Worm (Caenorhabditis elegans) whole organism, L4 larva: ENCODE measurements around the gene irld-6.
A peak's percentile ranks its signal among the peaks of the same experiment; 100 is the strongest.

Source experiments
- F26F4.8 ChIP-seq: fragments of 200-800 bp; sonication (Bioruptor generic); conservative IDR thresholded peaks from 2 replicates; pipeline ENCODE4 v1.3.6; 2022; ENCODE audit warnings: missing genetic modification characterization, missing compliant biosample characterization
- F37D6.2 ChIP-seq: sonication (generic microtip); optimal IDR thresholded peaks from 2 replicates; lab custom pipeline; 2016; ENCODE audit warnings: mild to moderate bottlenecking, missing genetic modification characterization, missing compliant biosample characterization
- F44E2.7 ChIP-seq: fragments of 200-800 bp; sonication (Bioruptor generic); IDR thresholded peaks from 2 replicates; pipeline ENCODE4 v2.1.2; 2022; ENCODE audit warnings: missing genetic modification characterization, missing compliant biosample characterization
- F49E8.2 ChIP-seq: sonication (generic microtip); optimal IDR thresholded peaks from 2 replicates; lab custom pipeline; 2016; ENCODE audit warnings: missing compliant biosample characterization, mild to moderate bottlenecking, missing genetic modification characterization, borderline replicate concordance
- Y5F2A.4 ChIP-seq: fragments of 200-800 bp; sonication (Bioruptor generic); optimal IDR thresholded peaks from 2 replicates; lab custom pipeline; 2018; ENCODE audit warnings: mild to moderate bottlenecking, missing genetic modification characterization, missing compliant biosample characterization
- ceh-20 ChIP-seq: fragments of 200-800 bp; sonication (Bioruptor generic); IDR thresholded peaks from 2 replicates; pipeline ENCODE4 v1.3.6; 2022; ENCODE audit warnings: missing genetic modification reagents, missing genetic modification characterization, missing compliant biosample characterization
- ceh-28 ChIP-seq: fragments of 150-350 bp; optimal IDR thresholded peaks from 2 replicates; lab custom pipeline; 2014; ENCODE audit warnings: missing biosample characterization, missing genetic modification reagents, missing genetic modification characterization
- ceh-32 ChIP-seq: sonication (generic microtip); optimal IDR thresholded peaks from 2 replicates; lab custom pipeline; 2016; ENCODE audit warnings: mild to moderate bottlenecking, missing genetic modification characterization, missing compliant biosample characterization; ENCODE audit not compliant: poor library complexity
- dmd-8 ChIP-seq: fragments of 200-800 bp; sonication (Bioruptor generic); IDR thresholded peaks from 2 replicates; pipeline ENCODE4 v1.3.6; 2022; ENCODE audit warnings: missing genetic modification characterization, missing compliant biosample characterization
- dmd-9 ChIP-seq: fragments of 200-800 bp; sonication (Bioruptor generic); IDR thresholded peaks from 2 replicates; pipeline ENCODE4 v1.3.6; 2022; ENCODE audit warnings: missing genetic modification reagents, missing genetic modification characterization, missing compliant biosample characterization
- duxl-1 ChIP-seq: sonication (generic microtip); optimal IDR thresholded peaks from 2 replicates; lab custom pipeline; 2016; ENCODE audit warnings: mild to moderate bottlenecking, missing genetic modification characterization, moderate library complexity, missing compliant biosample characterization; ENCODE audit not compliant: poor library complexity
- egl-43 ChIP-seq: fragments of 200-800 bp; sonication (Bioruptor generic); IDR thresholded peaks from 2 replicates; pipeline ENCODE4 v1.3.6; 2022; ENCODE audit warnings: missing genetic modification reagents, missing genetic modification characterization, missing compliant biosample characterization
- gei-8 ChIP-seq: fragments of 200-800 bp; sonication (Bioruptor generic); optimal IDR thresholded peaks from 2 replicates; lab custom pipeline; 2018; ENCODE audit warnings: mild to moderate bottlenecking, missing genetic modification characterization, missing compliant biosample characterization
- lim-7 ChIP-seq: fragments of 200-800 bp; sonication (Bioruptor generic); IDR thresholded peaks from 2 replicates; pipeline ENCODE4 v1.3.6; 2022; ENCODE audit warnings: missing genetic modification characterization, missing compliant biosample characterization
- lin-1 ChIP-seq: fragments of 200-800 bp; sonication (Bioruptor generic); IDR thresholded peaks from 2 replicates; pipeline ENCODE4 v1.3.6; 2022; ENCODE audit warnings: missing genetic modification reagents, missing genetic modification characterization, missing compliant biosample characterization
- lin-13 ChIP-seq: fragments of 150-350 bp; optimal IDR thresholded peaks from 2 replicates; lab custom pipeline; 2014; ENCODE audit warnings: missing biosample characterization, missing genetic modification reagents, missing genetic modification characterization
- lin-29 ChIP-seq: fragments of 200-800 bp; sonication (Bioruptor generic); IDR thresholded peaks from 2 replicates; pipeline ENCODE4 v1.3.6; 2022; ENCODE audit warnings: missing genetic modification reagents, missing genetic modification characterization, missing compliant biosample characterization
- lsy-2 ChIP-seq, 2 experiments: fragments of 150-350 bp in 1 of 2; sonication (generic microtip) in 1 of 2; optimal IDR thresholded peaks; 2 replicates each; lab custom pipeline; 2014 to 2017; ENCODE audit warnings: missing biosample characterization in 2 of 2, missing genetic modification characterization in 2 of 2
- madf-5 ChIP-seq, 2 experiments: fragments of 200-800 bp; sonication (Bioruptor generic); IDR thresholded peaks; 2 replicates each; pipeline ENCODE4 v1.3.6; 2022; ENCODE audit warnings: missing compliant biosample characterization in 2 of 2, missing genetic modification characterization in 2 of 2
- mdl-1 ChIP-seq, 2 experiments: fragments of 150-350 bp in 1 of 2; sonication (generic microtip) in 1 of 2; optimal IDR thresholded peaks; 2 replicates each; lab custom pipeline; 2014 to 2017; ENCODE audit warnings: missing biosample characterization in 2 of 2, missing genetic modification characterization in 2 of 2
- mdt-29 ChIP-seq: fragments of 200-800 bp; sonication (Bioruptor generic); IDR thresholded peaks from 2 replicates; pipeline ENCODE4 v1.3.6; 2022; ENCODE audit warnings: missing genetic modification reagents, missing genetic modification characterization, missing compliant biosample characterization
- mes-2 ChIP-seq: sonication (generic microtip); optimal IDR thresholded peaks from 2 replicates; lab custom pipeline; 2016; ENCODE audit warnings: missing genotype, mild to moderate bottlenecking, missing genetic modification characterization, missing compliant biosample characterization; ENCODE audit not compliant: poor library complexity, severe bottlenecking
- mxl-3 ChIP-seq: fragments of 200-800 bp; sonication (Bioruptor generic); optimal IDR thresholded peaks from 2 replicates; lab custom pipeline; 2018; ENCODE audit warnings: mild to moderate bottlenecking, missing genetic modification characterization, missing compliant biosample characterization
- nhr-10 ChIP-seq: fragments of 150-350 bp; optimal IDR thresholded peaks from 2 replicates; lab custom pipeline; 2014; ENCODE audit warnings: missing biosample characterization, missing genetic modification characterization
- nhr-11 ChIP-seq: fragments of 150-350 bp; optimal IDR thresholded peaks from 2 replicates; lab custom pipeline; 2014; ENCODE audit warnings: missing biosample characterization, missing genetic modification characterization
- nhr-25 ChIP-seq: sonication (generic microtip); optimal IDR thresholded peaks from 2 replicates; lab custom pipeline; 2017; ENCODE audit warnings: missing genetic modification characterization, mild to moderate bottlenecking, missing compliant biosample characterization, antibody characterized with exemption, moderate library complexity, borderline replicate concordance; ENCODE audit not compliant: insufficient read depth
- nhr-28 ChIP-seq: fragments of 150-350 bp; optimal IDR thresholded peaks from 2 replicates; lab custom pipeline; 2014; ENCODE audit warnings: missing biosample characterization, missing genetic modification characterization
- pha-4 ChIP-seq, 2 experiments: fragments of 150-350 bp in 1 of 2; fragments of 200-800 bp in 1 of 2; sonication (Bioruptor generic) in 1 of 2; IDR thresholded peaks in 1 of 2; optimal IDR thresholded peaks in 1 of 2; 2 replicates each; pipeline versions ENCODE4 v1.3.6 to Lab custom; 2014 to 2022; ENCODE audit warnings: missing genetic modification characterization in 2 of 2, missing genetic modification reagents in 2 of 2, missing biosample characterization in 1 of 2, missing compliant biosample characterization in 1 of 2
- rbr-2 ChIP-seq: sonication (generic microtip); optimal IDR thresholded peaks from 2 replicates; lab custom pipeline; 2016; ENCODE audit warnings: missing genotype, missing genetic modification characterization, missing compliant biosample characterization
- set-16 ChIP-seq: fragments of 200-800 bp; sonication (Bioruptor generic); IDR thresholded peaks from 2 replicates; pipeline ENCODE4 v1.3.6; 2022; ENCODE audit warnings: missing genetic modification reagents, missing genetic modification characterization, missing compliant biosample characterization
- skn-1 ChIP-seq: fragments of 150-350 bp; optimal IDR thresholded peaks from 2 replicates; lab custom pipeline; 2014; ENCODE audit warnings: missing biosample characterization, missing genetic modification characterization
- snpc-1.2 ChIP-seq: fragments of 200-800 bp; sonication (Bioruptor generic); IDR thresholded peaks from 2 replicates; pipeline ENCODE4 v1.3.6; 2022; ENCODE audit warnings: missing genetic modification reagents, missing genetic modification characterization, missing compliant biosample characterization
- snpc-4 ChIP-seq: fragments of 150-350 bp; optimal IDR thresholded peaks from 2 replicates; lab custom pipeline; 2014; ENCODE audit warnings: missing biosample characterization, missing genetic modification characterization
- tag-97 ChIP-seq: fragments of 200-800 bp; sonication (Bioruptor generic); IDR thresholded peaks from 2 replicates; pipeline ENCODE4 v1.3.6; 2022; ENCODE audit warnings: missing genetic modification characterization, missing compliant biosample characterization
- tra-1 ChIP-seq: fragments of 200-800 bp; sonication (Bioruptor generic); IDR thresholded peaks from 2 replicates; pipeline ENCODE4 v1.3.6; 2022; ENCODE audit warnings: missing genetic modification reagents, missing genetic modification characterization, missing compliant biosample characterization
- zfp-2 ChIP-seq: sonication (generic microtip); optimal IDR thresholded peaks from 2 replicates; lab custom pipeline; 2016; ENCODE audit warnings: mild to moderate bottlenecking, missing genetic modification characterization, missing compliant biosample characterization
- ztf-11 ChIP-seq: fragments of 150-350 bp; optimal IDR thresholded peaks from 2 replicates; lab custom pipeline; 2014; ENCODE audit warnings: missing biosample characterization, missing genetic modification characterization

The irld-6 gene

ce11 chrV:10716865-10717713 lies 39.5 kb downstream of the irld-6 start (continued):
- TF ChIP-seq lin-1 (GFP tag; lab: Robert Waterston, UW) (no peak; the same call in 1 of the 2 replicates), lin-13 (GFP tag; lab: Kevin White, UChicago) (no peak), F44E2.7 (GFP tag; lab: Robert Waterston, UW) (no peak), ceh-32 (tag; lab: Kevin White, UChicago) (no peak), skn-1 (tag; lab: Kevin White, UChicago) (no peak), snpc-1.2 (no peak), mxl-3 (peak; percentile 86), pha-4 (GFP tag; IDR thresholded peaks at IDR 0.05; lab: Robert Waterston, UW) (no peak), pha-4 (tag; optimal IDR thresholded peaks at IDR 0.05; lab: Kevin White, UChicago) (no peak), lin-29 (no peak), nhr-28 (tag; lab: Kevin White, UChicago) (peak; percentile 67), nhr-25 (tag; lab: Kevin White, UChicago) (peak; percentile 92), set-16 (peak; percentile 90), F26F4.8 (GFP tag; lab: Robert Waterston, UW) (no peak), nhr-10 (tag; lab: Kevin White, UChicago) (peak; percentile 57), gei-8 (GFP tag; lab: Kevin White, UChicago) (no peak), ceh-28 (no peak), egl-43 (GFP tag; lab: Robert Waterston, UW) (peak; percentile 61; the same call in 1 of the 2 replicates), madf-5 (GFP tag; IDR thresholded peaks at IDR 0.05; lab: Robert Waterston, UW) (no peak), zfp-2 (no peak), ztf-11 (no peak), rbr-2 (tag; lab: Kevin White, UChicago) (peak; percentile 6), lim-7 (GFP tag; lab: Robert Waterston, UW) (no peak), mes-2 (tag; lab: Kevin White, UChicago) (peak; percentile 31), F37D6.2 (tag; lab: Kevin White, UChicago) (peak; percentile 8), duxl-1 (no peak), mdt-29 (GFP tag; lab: Robert Waterston, UW) (no peak), mdl-1 (tag; optimal IDR thresholded peaks at IDR 0.05; lab: Kevin White, UChicago) (peak; percentile 60 to 91), tag-97 (GFP tag; lab: Robert Waterston, UW) (no peak), F49E8.2 (tag; lab: Kevin White, UChicago) (no peak), Y5F2A.4 (GFP tag; lab: Kevin White, UChicago) (no peak), dmd-9 (GFP tag; lab: Robert Waterston, UW) (no peak), lsy-2 (tag; optimal IDR thresholded peaks at IDR 0.05; lab: Kevin White, UChicago) (peak; percentile 29 to 44), dmd-8 (GFP tag; lab: Robert Waterston, UW) (no peak), ceh-20 (GFP tag; lab: Robert Waterston, UW) (no peak; the same call in 1 of the 2 replicates), nhr-11 (tag; lab: Kevin White, UChicago) (no peak), snpc-4 (no peak), tra-1 (GFP tag; lab: Robert Waterston, UW) (peak; percentile 60)
